Fruit fly (Drosophila melanogaster) whole organism, wandering third instar larva: ENCODE data around the gene Desat2.

ENCODE experiments used
- Abd-B ChIP-seq: fragments of >200 bp; optimal IDR thresholded peaks from 2 replicates; lab custom pipeline; 2017; ENCODE audit warnings: missing biosample characterization, missing genetic modification characterization
- CG9705 ChIP-seq: fragments of 200-800 bp; sonication (Bioruptor generic); optimal IDR thresholded peaks from 2 replicates; lab custom pipeline; 2018; ENCODE audit warnings: missing biosample characterization, mild to moderate bottlenecking, missing genetic modification characterization
- Hnf4 ChIP-seq: fragments of 200-800 bp; sonication (Bioruptor generic); optimal IDR thresholded peaks from 2 replicates; lab custom pipeline; 2016; ENCODE audit warnings: missing biosample characterization, mild to moderate bottlenecking, missing genetic modification characterization
- Rel ChIP-seq, 2 experiments: fragments of 200-800 bp; sonication (Bioruptor generic) in 1 of 2; optimal IDR thresholded peaks; 2 replicates in 1 of 2; 3 replicates in 1 of 2; lab custom pipeline; 2016 to 2019; ENCODE audit warnings: mild to moderate bottlenecking in 2 of 2, missing biosample characterization in 2 of 2, missing genetic modification characterization in 2 of 2, moderate library complexity in 1 of 2
- dmrt93B ChIP-seq: fragments of 200-800 bp; sonication (Bioruptor generic); optimal IDR thresholded peaks from 2 replicates; lab custom pipeline; 2018; ENCODE audit warnings: missing biosample characterization, mild to moderate bottlenecking, missing genetic modification characterization
- ey ChIP-seq: fragments of 200-800 bp; sonication (Bioruptor generic); optimal IDR thresholded peaks from 2 replicates; lab custom pipeline; 2016; ENCODE audit warnings: missing biosample characterization, missing genetic modification characterization
- fru ChIP-seq: fragments of 200-800 bp; sonication (Bioruptor generic); optimal IDR thresholded peaks from 3 replicates; lab custom pipeline; 2016; ENCODE audit warnings: missing biosample characterization, mild to moderate bottlenecking, missing genetic modification characterization
- lola ChIP-seq: fragments of >200 bp; optimal IDR thresholded peaks from 2 replicates; lab custom pipeline; 2017; ENCODE audit warnings: missing biosample characterization, missing genetic modification characterization
- sage ChIP-seq: fragments of 200-800 bp; sonication (Bioruptor generic); optimal IDR thresholded peaks from 2 replicates; lab custom pipeline; 2016; ENCODE audit warnings: missing biosample characterization, mild to moderate bottlenecking, missing genetic modification characterization

DNA sequence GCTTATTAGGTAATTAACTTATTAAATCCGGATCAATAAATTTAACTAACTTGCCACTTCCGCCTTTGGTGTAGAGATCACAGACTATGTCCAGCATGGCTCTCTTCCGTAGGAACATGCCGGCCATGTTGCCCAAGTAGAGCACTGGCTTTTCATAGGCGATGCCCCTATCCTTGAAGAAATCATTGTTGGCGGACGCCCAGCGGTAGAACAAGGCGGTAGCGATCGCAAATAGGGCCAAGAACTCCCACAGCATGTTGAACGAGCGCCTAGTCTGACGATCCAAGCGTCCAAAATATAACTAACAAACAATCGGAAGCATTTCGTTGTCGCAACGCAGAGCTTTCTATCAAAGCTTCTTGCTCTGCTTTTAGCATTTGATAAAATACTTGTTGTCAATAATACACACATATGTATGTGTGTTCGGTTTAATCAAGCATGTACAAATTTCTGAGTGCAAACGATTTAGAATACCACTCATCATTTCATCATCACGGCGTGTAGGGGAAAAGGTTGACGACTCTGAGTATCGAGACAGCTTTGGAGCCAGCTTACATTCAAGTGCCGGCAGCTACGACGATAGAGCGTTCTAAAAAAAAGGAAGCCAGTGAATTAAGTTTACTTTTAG, 37.3 kb upstream of the Desat2 start, which contains the start of gene Cyp9f3:
- TF ChIP-seq lola (GFP tag; lab: Kevin White, UChicago) (no peak), dmrt93B (no peak), Rel (GFP tag; optimal IDR thresholded peaks at IDR 0.05; lab: Kevin White, UChicago) (no peak), Rel (tag; optimal IDR thresholded peaks at IDR 0.05; lab: Kevin White, UChicago) (no peak), Abd-B (GFP tag; lab: Kevin White, UChicago) (no peak), ey (GFP tag; lab: Kevin White, UChicago) (no peak), Hnf4 (GFP tag; lab: Kevin White, UChicago) (no peak), CG9705 (GFP tag; lab: Kevin White, UChicago) (no peak), fru (GFP tag; lab: Kevin White, UChicago) (no peak), sage (no peak)
